Fruit fly (Drosophila melanogaster): Measurements from ENCODE around the gene CG3061.

Gene CG3061

DNA sequence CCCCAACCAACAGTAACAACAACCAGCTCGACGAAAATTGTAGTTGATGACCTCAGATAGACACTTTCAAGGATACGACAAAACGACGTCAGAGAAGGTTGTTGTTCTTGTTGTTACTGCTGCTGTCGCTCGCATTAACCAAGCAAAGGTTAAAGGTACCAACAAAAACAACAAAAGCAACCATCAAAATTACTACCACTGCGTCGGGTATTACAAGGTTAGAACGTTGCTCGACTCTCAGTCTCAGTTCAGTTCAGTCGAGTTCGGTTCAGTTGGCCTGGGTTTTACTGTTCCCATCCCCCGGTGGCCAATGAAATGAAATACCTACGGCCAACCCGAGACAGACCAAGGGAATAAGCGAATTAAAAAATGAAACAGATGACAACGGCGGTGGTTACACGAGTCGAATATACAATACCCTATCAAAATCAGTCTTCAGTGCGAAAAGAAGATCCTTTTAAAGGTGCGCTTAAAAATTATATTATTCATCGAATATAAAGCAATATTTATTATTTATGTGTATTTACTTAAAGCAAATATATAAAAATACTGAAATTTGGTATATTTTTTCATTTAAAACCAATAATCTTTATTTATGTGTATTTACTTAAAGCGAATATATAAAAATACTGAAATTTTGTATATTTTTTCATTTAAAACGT lies 18.2 kb upstream of the CG3061 start (continued):
- TF ChIP-seq ftz-f1 (GFP tag; optimal IDR thresholded peaks at IDR 0.05) (peak; percentile 87), CG1647 (GFP tag; optimal IDR thresholded peaks at IDR 0.05) (no peak), Hr78 (GFP tag; optimal IDR thresholded peaks at IDR 0.05) (peak in 1 of 2 experiments; percentile 25), Lim3 (GFP tag; IDR thresholded peaks at IDR 0.05) (no peak), Side (GFP tag; optimal IDR thresholded peaks at IDR 0.05) (no peak), E2f2 (GFP tag; IDR thresholded peaks at IDR 0.05) (peak; percentile 11; the same call in 1 of the 2 replicates), Dbx (GFP tag; IDR thresholded peaks at IDR 0.05) (no peak), Rfx (GFP tag; IDR thresholded peaks at IDR 0.05) (peak; percentile 45; the same call in 1 of the 2 replicates), HLH4C (GFP tag; IDR thresholded peaks at IDR 0.05; ENCODE audit: partially characterized antibody) (no peak), sens (GFP tag) (no peak), Adf1 (GFP tag; IDR thresholded peaks at IDR 0.05) (peak; percentile 7; the same call in 1 of the 2 replicates), CG9727 (GFP tag; optimal IDR thresholded peaks at IDR 0.05) (peak; percentile 33), CG10979 (tag; optimal IDR thresholded peaks at IDR 0.05) (peak; percentile 26), pfk (GFP tag; optimal IDR thresholded peaks at IDR 0.05) (peak; percentile 87), Sox100B (GFP tag; optimal IDR thresholded peaks at IDR 0.05) (peak; percentile 16), CG15696 (tag; optimal IDR thresholded peaks at IDR 0.05) (peak; percentile 12), Hr51 (GFP tag; optimal IDR thresholded peaks at IDR 0.05) (peak in 1 of 2 experiments; percentile 18), CG16863 (GFP tag; optimal IDR thresholded peaks at IDR 0.05) (no peak), CG31365 (tag; optimal IDR thresholded peaks at IDR 0.05) (no peak), Med (GFP tag) (peak; percentile 44), CG14710 (tag; optimal IDR thresholded peaks at IDR 0.05) (peak; percentile 20), Nf-YB (GFP tag; optimal IDR thresholded peaks at IDR 0.05) (no peak), CG18262 (tag; optimal IDR thresholded peaks at IDR 0.05) (peak; percentile 30), Gug (GFP tag; IDR thresholded peaks at IDR 0.05) (no peak), sob (GFP tag; IDR thresholded peaks at IDR 0.05) (no peak), Asciz (GFP tag; optimal IDR thresholded peaks at IDR 0.05) (peak; percentile 7), Meics (GFP tag; optimal IDR thresholded peaks at IDR 0.05) (peak; percentile 6), CG7839 (tag; optimal IDR thresholded peaks at IDR 0.05) (peak; percentile 36), D19A (tag; optimal IDR thresholded peaks at IDR 0.05) (peak; percentile 94), Oli (tag; optimal IDR thresholded peaks at IDR 0.05) (peak; percentile 9), CG15514 (GFP tag; optimal IDR thresholded peaks at IDR 0.05) (no peak)

DNA sequence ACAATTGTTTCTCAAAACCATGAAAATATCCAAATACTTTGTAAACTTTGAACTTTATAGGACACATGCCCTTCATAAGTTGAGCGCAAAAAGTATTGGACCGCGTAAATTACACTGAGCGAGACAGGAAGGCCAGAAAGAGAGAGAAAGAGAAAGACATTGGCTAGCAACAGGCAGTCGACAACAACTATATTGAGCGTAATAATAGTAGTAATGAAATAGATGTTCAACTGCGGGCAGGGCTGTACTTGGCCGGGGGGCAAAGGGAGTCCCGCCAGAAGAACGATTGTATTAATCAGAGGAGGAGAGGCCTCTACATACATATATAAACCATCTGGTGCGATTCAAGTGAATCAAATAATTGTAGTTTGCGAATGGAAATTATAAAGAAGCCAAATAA lies 17.6 kb upstream of the CG3061 start:
- TF ChIP-seq ttk (GFP tag; IDR thresholded peaks at IDR 0.05) (no peak), CG9932 (GFP tag; IDR thresholded peaks at IDR 0.05) (peak; percentile 27; the same call in 1 of the 2 replicates), Med (GFP tag) (peak; percentile 50), ara (GFP tag; IDR thresholded peaks at IDR 0.05) (0 out of 2 replicates have a peak, but pooled peaks have one; percentile 10), abd-A (tag; optimal IDR thresholded peaks at IDR 0.05) (peak; percentile 44), mirr (GFP tag; optimal IDR thresholded peaks at IDR 0.05) (peak; percentile 32), CG3995 (GFP tag; optimal IDR thresholded peaks at IDR 0.05) (no peak), ftz-f1 (GFP tag; optimal IDR thresholded peaks at IDR 0.05) (peak; percentile 39), CG18262 (tag; optimal IDR thresholded peaks at IDR 0.05) (peak; percentile 8), scrt (GFP tag; optimal IDR thresholded peaks at IDR 0.05) (peak; percentile 54), CG17612 (GFP tag; IDR thresholded peaks at IDR 0.05) (no peak), CG2199 (GFP tag; IDR thresholded peaks at IDR 0.05) (0 out of 3 replicates have a peak, but pooled peaks have one; percentile 33), crol (GFP tag; IDR thresholded peaks at IDR 0.05) (peak; percentile 63)
